Worm (Caenorhabditis elegans) whole organism, early embryonic: Measurements from ENCODE around the gene R11G1.1.

Source experiments
- aly-1 ChIP-seq: sonication (generic microtip); optimal IDR thresholded peaks from 2 replicates; lab custom pipeline; 2016; ENCODE audit warnings: missing genetic modification characterization, missing compliant biosample characterization
- ama-1 ChIP-seq: fragments of 150-350 bp; optimal IDR thresholded peaks from 2 replicates; lab custom pipeline; 2014
- ceh-13 ChIP-seq: fragments of 200-800 bp; sonication (Bioruptor generic); optimal IDR thresholded peaks from 2 replicates; lab custom pipeline; 2018; ENCODE audit warnings: mild to moderate bottlenecking, missing genetic modification characterization, missing compliant biosample characterization
- tbx-11 ChIP-seq: fragments of 200-800 bp; sonication (Bioruptor generic); IDR thresholded peaks from 2 replicates; pipeline ENCODE4 v1.3.6; 2022; ENCODE audit warnings: missing genetic modification characterization, missing compliant biosample characterization

DNA sequence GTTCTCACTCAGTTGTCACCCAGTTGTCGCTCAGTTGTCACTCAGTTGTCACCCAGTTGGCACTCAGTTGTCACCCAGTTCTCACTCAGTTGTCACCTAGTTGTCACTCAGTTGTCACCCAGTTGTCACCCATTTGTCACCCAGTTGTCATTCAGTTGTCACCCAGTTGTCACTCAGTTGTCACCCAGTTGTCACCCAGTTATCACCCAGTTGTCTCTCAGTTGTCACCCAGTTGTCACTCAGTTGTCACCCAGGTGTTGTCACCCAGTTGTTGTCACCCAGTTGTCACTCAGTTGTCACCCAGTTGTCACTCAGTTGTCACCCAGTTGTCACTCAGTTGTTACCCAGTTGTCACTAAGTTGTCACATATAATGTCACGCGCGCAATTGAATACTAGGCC, 27.7 kb upstream of the R11G1.1 start:
- TF ChIP-seq aly-1 (no peak), ceh-13 (no peak), tbx-11 (GFP tag; lab: Robert Waterston, UW) (peak; percentile 65), ama-1 (lab: Kevin White, UChicago) (no peak)
